Worm (Caenorhabditis elegans): ENCODE data around the gene C34F6.9.

DNA sequence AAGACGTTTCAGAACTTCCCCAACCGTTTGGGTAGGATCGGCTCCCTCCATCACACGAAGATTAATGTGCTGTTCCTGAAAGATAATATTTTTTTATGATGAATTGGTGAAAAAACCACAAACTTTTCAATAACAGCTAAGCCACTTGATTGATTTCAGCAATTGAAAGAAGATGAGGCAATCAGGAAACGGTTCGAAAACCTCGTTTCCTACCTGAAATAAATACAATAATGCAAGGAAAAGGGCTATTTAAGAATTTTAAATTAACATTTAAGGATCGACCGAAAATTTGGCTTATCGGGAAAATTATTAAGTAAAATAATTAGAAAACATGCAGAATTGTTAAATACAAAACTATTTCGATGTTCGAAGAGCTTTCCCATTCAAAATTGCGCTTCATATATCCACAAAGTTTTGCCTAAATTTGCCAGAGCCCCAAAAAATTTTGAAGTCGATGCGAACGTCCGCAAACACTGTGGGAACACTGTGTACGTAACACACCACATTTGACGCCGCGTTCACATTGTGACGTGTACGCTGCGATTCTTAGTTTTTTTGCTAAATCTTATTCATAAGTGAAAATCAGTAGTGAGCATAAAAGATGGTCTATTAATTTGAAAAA is at the start of gene C34F6.9:
- TF ChIP-seq him-1 (tag; optimal IDR thresholded peaks at IDR 0.05) (no peak), W03F9.2 (tag; optimal IDR thresholded peaks at IDR 0.05) (no peak), dao-5 (tag; optimal IDR thresholded peaks at IDR 0.05) (no peak)
